Worm (Caenorhabditis elegans) whole organism, young adult: ENCODE measurements around the gene emc-1.

Source experiments
- B0019.2 ChIP-seq: fragments of 200-800 bp; sonication (Bioruptor generic); conservative IDR thresholded peaks from 2 replicates; pipeline ENCODE4 v1.3.6; 2022; ENCODE audit warnings: missing genetic modification reagents, missing genetic modification characterization, missing compliant biosample characterization
- B0035.1 ChIP-seq: sonication (generic microtip); optimal IDR thresholded peaks from 2 replicates; lab custom pipeline; 2016; ENCODE audit warnings: missing genetic modification characterization, mild to moderate bottlenecking, missing compliant biosample characterization, missing genotype, missing genetic modification reagents
- C06A6.2 ChIP-seq: fragments of 200-800 bp; sonication (Bioruptor generic); conservative IDR thresholded peaks from 2 replicates; pipeline ENCODE4 v1.3.6; 2022; ENCODE audit warnings: missing genetic modification characterization, missing compliant biosample characterization
- F10E7.11 ChIP-seq: sonication (generic microtip); optimal IDR thresholded peaks from 2 replicates; lab custom pipeline; 2017; ENCODE audit warnings: mild to moderate bottlenecking, missing genetic modification characterization, moderate library complexity, missing compliant biosample characterization
- F37B4.10 ChIP-seq: fragments of 200-800 bp; sonication (Bioruptor generic); IDR thresholded peaks from 2 replicates; pipeline ENCODE4 v1.3.6; 2022; ENCODE audit warnings: missing genetic modification characterization, missing compliant biosample characterization
- F55B11.4 ChIP-seq: sonication (generic microtip); optimal IDR thresholded peaks from 2 replicates; lab custom pipeline; 2016; ENCODE audit warnings: missing compliant biosample characterization, missing genetic modification characterization, borderline replicate concordance; ENCODE audit not compliant: insufficient read depth
- F57C9.4 ChIP-seq: sonication (generic microtip); optimal IDR thresholded peaks from 2 replicates; lab custom pipeline; 2017; ENCODE audit warnings: mild to moderate bottlenecking, missing genetic modification characterization, missing compliant biosample characterization
- K12H6.12 ChIP-seq: fragments of 200-800 bp; sonication (Bioruptor generic); optimal IDR thresholded peaks from 2 replicates; lab custom pipeline; 2018; ENCODE audit warnings: mild to moderate bottlenecking, missing genetic modification characterization, missing compliant biosample characterization
- T07F8.4 ChIP-seq: sonication (generic microtip); optimal IDR thresholded peaks from 2 replicates; lab custom pipeline; 2016; ENCODE audit warnings: mild to moderate bottlenecking, missing genetic modification characterization, moderate library complexity, missing compliant biosample characterization
- T26A5.8 ChIP-seq: sonication (generic microtip); optimal IDR thresholded peaks from 2 replicates; lab custom pipeline; 2016; ENCODE audit warnings: missing genetic modification characterization, missing compliant biosample characterization
- Y56A3A.18 ChIP-seq: fragments of 200-800 bp; sonication (Bioruptor generic); IDR thresholded peaks from 2 replicates; pipeline ENCODE4 v1.3.6; 2022; ENCODE audit warnings: missing genetic modification reagents, missing genetic modification characterization, missing compliant biosample characterization
- attf-3 ChIP-seq: fragments of 200-800 bp; sonication (Bioruptor generic); conservative IDR thresholded peaks from 2 replicates; pipeline ENCODE4 v1.3.6; 2022; ENCODE audit warnings: missing genetic modification reagents, missing genetic modification characterization, missing compliant biosample characterization
- attf-6 ChIP-seq: fragments of 200-800 bp; sonication (Bioruptor generic); IDR thresholded peaks from 2 replicates; pipeline ENCODE4 v1.3.6; 2022; ENCODE audit warnings: missing genetic modification reagents, missing genetic modification characterization, missing compliant biosample characterization
- ccch-3 ChIP-seq: fragments of 200-800 bp; sonication (Bioruptor generic); optimal IDR thresholded peaks from 2 replicates; lab custom pipeline; 2018; ENCODE audit warnings: mild to moderate bottlenecking, missing genetic modification characterization, missing compliant biosample characterization
- cebp-1 ChIP-seq, 2 experiments: fragments of 200-800 bp in 1 of 2; sonication (Bioruptor generic) in 1 of 2; sonication (generic microtip) in 1 of 2; IDR thresholded peaks in 1 of 2; optimal IDR thresholded peaks in 1 of 2; 2 replicates each; pipeline versions ENCODE4 v1.3.6 to Lab custom; 2017 to 2022; ENCODE audit warnings: missing compliant biosample characterization in 2 of 2, missing genetic modification characterization in 2 of 2, mild to moderate bottlenecking in 1 of 2, missing genetic modification reagents in 1 of 2, moderate library complexity in 1 of 2
- cebp-2 ChIP-seq: fragments of 200-800 bp; sonication (Bioruptor generic); IDR thresholded peaks from 2 replicates; pipeline ENCODE4 v1.3.6; 2022; ENCODE audit warnings: missing genetic modification characterization, missing compliant biosample characterization
- ceh-27 ChIP-seq: fragments of 200-800 bp; sonication (Bioruptor generic); optimal IDR thresholded peaks from 2 replicates; lab custom pipeline; 2018; ENCODE audit warnings: mild to moderate bottlenecking, missing genetic modification characterization, moderate library complexity, missing compliant biosample characterization
- ceh-40 ChIP-seq: fragments of 200-800 bp; sonication (Bioruptor generic); IDR thresholded peaks from 2 replicates; pipeline ENCODE4 v1.3.6; 2022; ENCODE audit warnings: missing genetic modification characterization, missing compliant biosample characterization
- ceh-58 ChIP-seq: fragments of 200-800 bp; sonication (Bioruptor generic); IDR thresholded peaks from 2 replicates; pipeline ENCODE4 v1.3.6; 2022; ENCODE audit warnings: missing genetic modification characterization, missing compliant biosample characterization
- die-1 ChIP-seq: sonication (generic microtip); optimal IDR thresholded peaks from 2 replicates; lab custom pipeline; 2016; ENCODE audit warnings: missing genotype, mild to moderate bottlenecking, missing genetic modification characterization, missing compliant biosample characterization
- dox-1 ChIP-seq: fragments of 200-800 bp; sonication (Bioruptor generic); IDR thresholded peaks from 2 replicates; pipeline ENCODE4 v1.3.6; 2022; ENCODE audit warnings: missing genetic modification reagents, missing genetic modification characterization, missing compliant biosample characterization
- dpl-1 ChIP-seq: fragments of 150-350 bp; optimal IDR thresholded peaks from 2 replicates; lab custom pipeline; 2014; ENCODE audit warnings: missing biosample characterization, missing genetic modification reagents, missing genetic modification characterization
- hlh-12 ChIP-seq: sonication (generic microtip); optimal IDR thresholded peaks from 2 replicates; lab custom pipeline; 2016; ENCODE audit warnings: missing genetic modification characterization, missing compliant biosample characterization
- hlh-26 ChIP-seq: fragments of 200-800 bp; sonication (Bioruptor generic); conservative IDR thresholded peaks from 2 replicates; pipeline ENCODE4 v1.3.6; 2022; ENCODE audit warnings: missing genetic modification reagents, missing genetic modification characterization, missing compliant biosample characterization
- hrde-1 ChIP-seq: sonication (generic microtip); optimal IDR thresholded peaks from 2 replicates; lab custom pipeline; 2016; ENCODE audit warnings: missing genetic modification characterization, mild to moderate bottlenecking, missing compliant biosample characterization, moderate library complexity, missing genotype, missing genetic modification reagents, borderline replicate concordance
- hsf-1 ChIP-seq: fragments of 200-800 bp; sonication (Bioruptor generic); IDR thresholded peaks from 2 replicates; pipeline ENCODE4 v1.3.6; 2022; ENCODE audit warnings: missing genetic modification reagents, missing genetic modification characterization, missing compliant biosample characterization
- lag-1 ChIP-seq: fragments of 200-800 bp; sonication (Bioruptor generic); IDR thresholded peaks from 2 replicates; pipeline ENCODE4 v1.3.6; 2022; ENCODE audit warnings: missing genetic modification reagents, missing genetic modification characterization, missing compliant biosample characterization
- let-526 ChIP-seq: fragments of 200-800 bp; sonication (Bioruptor generic); IDR thresholded peaks from 2 replicates; pipeline ENCODE4 v1.3.6; 2022; ENCODE audit warnings: missing genetic modification reagents, missing genetic modification characterization, missing compliant biosample characterization
- lin-54 ChIP-seq: fragments of 200-800 bp; sonication (Bioruptor generic); optimal IDR thresholded peaks from 2 replicates; lab custom pipeline; 2018; ENCODE audit warnings: mild to moderate bottlenecking, missing genetic modification characterization, missing compliant biosample characterization
- lsl-1 ChIP-seq: fragments of 200-800 bp; sonication (Bioruptor generic); optimal IDR thresholded peaks from 2 replicates; lab custom pipeline; 2018; ENCODE audit warnings: mild to moderate bottlenecking, missing genetic modification characterization, moderate library complexity, missing compliant biosample characterization
- lsy-27 ChIP-seq: sonication (generic microtip); optimal IDR thresholded peaks from 2 replicates; lab custom pipeline; 2017; ENCODE audit warnings: missing genetic modification characterization, mild to moderate bottlenecking, missing compliant biosample characterization, antibody characterized with exemption, missing genotype, borderline replicate concordance; ENCODE audit not compliant: insufficient read depth
- madf-6 ChIP-seq: fragments of 200-800 bp; sonication (Bioruptor generic); IDR thresholded peaks from 2 replicates; pipeline ENCODE4 v1.3.6; 2022; ENCODE audit warnings: missing genetic modification reagents, missing genetic modification characterization, missing compliant biosample characterization
- mcd-1 ChIP-seq: fragments of 200-800 bp; sonication (Bioruptor generic); IDR thresholded peaks from 2 replicates; pipeline ENCODE4 v1.3.6; 2022; ENCODE audit warnings: missing genetic modification reagents, missing genetic modification characterization, missing compliant biosample characterization
- mel-28 ChIP-seq: sonication (generic microtip); optimal IDR thresholded peaks from 2 replicates; lab custom pipeline; 2016; ENCODE audit warnings: borderline replicate concordance, mild to moderate bottlenecking, missing genetic modification characterization, missing compliant biosample characterization
- nfyb-1 ChIP-seq: fragments of 200-800 bp; sonication (Bioruptor generic); IDR thresholded peaks from 2 replicates; pipeline ENCODE4 v1.3.6; 2022; ENCODE audit warnings: missing genetic modification reagents, missing genetic modification characterization, missing compliant biosample characterization
- nhr-27 ChIP-seq: fragments of 200-800 bp; sonication (Bioruptor generic); optimal IDR thresholded peaks from 2 replicates; lab custom pipeline; 2018; ENCODE audit warnings: mild to moderate bottlenecking, missing genetic modification characterization, moderate library complexity, missing compliant biosample characterization
- ztf-25 ChIP-seq: fragments of 200-800 bp; sonication (Bioruptor generic); IDR thresholded peaks from 2 replicates; pipeline ENCODE4 v1.3.6; 2022; ENCODE audit warnings: missing genetic modification reagents, missing genetic modification characterization, missing compliant biosample characterization
- ztf-26 ChIP-seq: sonication (generic microtip); optimal IDR thresholded peaks from 2 replicates; lab custom pipeline; 2017; ENCODE audit warnings: missing genetic modification characterization, missing compliant biosample characterization

Gene emc-1

DNA sequence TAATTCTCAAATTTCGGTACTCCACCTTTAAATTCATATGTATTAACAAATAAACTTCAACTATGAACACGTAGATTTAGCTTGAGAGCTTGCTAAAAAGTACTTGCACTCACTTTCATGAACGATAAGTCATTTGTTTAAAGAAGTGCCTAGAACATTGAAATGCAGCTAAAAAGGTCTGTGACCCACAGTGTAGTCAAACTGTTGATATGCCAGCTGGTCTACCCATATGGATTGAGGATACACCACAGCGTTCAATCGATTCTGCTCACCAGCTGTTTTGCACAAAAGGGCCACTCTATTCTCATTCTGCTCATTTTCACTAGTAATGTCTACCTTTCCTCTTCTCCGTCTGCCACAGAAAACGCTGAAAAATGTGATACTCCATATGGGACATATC is 35.8 kb upstream of the emc-1 start, which contains the start of gene fbxb-43:
fbxb-43 (plus strand) TSS at position 301 of the 400 bp plus-strand sequence.
- TF ChIP-seq ceh-40 (no peak), T26A5.8 (tag; lab: Kevin White, UChicago) (no peak), dox-1 (GFP tag; lab: Robert Waterston, UW) (no peak), hrde-1 (tag; lab: Kevin White, UChicago) (no peak), F57C9.4 (tag; lab: Kevin White, UChicago) (no peak), ztf-26 (no peak), F37B4.10 (GFP tag; lab: Robert Waterston, UW) (no peak), ceh-58 (GFP tag; lab: Robert Waterston, UW) (no peak), madf-6 (no peak), lsl-1 (GFP tag; lab: Kevin White, UChicago) (no peak)

DNA sequence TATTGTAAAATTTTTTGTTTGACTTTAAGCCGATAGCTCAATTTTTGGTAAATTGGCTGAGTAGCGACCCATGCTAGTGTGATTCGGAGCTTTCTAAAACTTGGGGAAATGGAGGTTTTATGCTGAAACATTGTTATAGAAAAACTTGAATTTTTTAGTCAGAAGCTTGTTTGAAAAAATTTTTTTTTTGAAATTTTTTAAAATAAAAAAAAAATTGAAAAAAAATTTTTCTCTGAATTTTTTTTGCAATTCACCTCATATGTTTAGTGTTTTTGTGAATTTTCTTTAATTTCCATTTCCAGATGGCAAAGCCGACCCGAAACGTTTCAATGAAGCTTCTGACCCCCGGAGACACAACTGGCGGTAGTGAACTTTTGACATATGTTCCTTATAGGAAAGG is 28.9 kb upstream of the emc-1 start, which contains the start of gene Y51H7BR.4:
Y51H7BR.4 (plus strand) TSS at position 301 of the 400 bp plus-strand sequence.
- TF ChIP-seq Y56A3A.18 (no peak), ccch-3 (GFP tag; lab: Kevin White, UChicago) (no peak), ceh-27 (no peak), cebp-2 (GFP tag; lab: Robert Waterston, UW) (no peak), attf-3 (GFP tag; lab: Robert Waterston, UW) (no peak), K12H6.12 (tag; lab: Kevin White, UChicago) (no peak), dpl-1 (GFP tag; lab: Kevin White, UChicago) (no peak), ztf-25 (no peak), nhr-27 (tag; lab: Kevin White, UChicago) (no peak), die-1 (no peak), hlh-26 (GFP tag; lab: Robert Waterston, UW) (no peak), mcd-1 (GFP tag; lab: Robert Waterston, UW) (no peak), lin-54 (GFP tag; lab: Kevin White, UChicago) (no peak), B0019.2 (no peak), let-526 (no peak)

ce11 chrII:1525498-1525897 is 25.4 kb upstream of the emc-1 start, which contains the start of gene Y51H7BR.7:
Gene Y51H7BR.7, minus strand, starts transcription at chrII:1525598.
- no peak for TF ChIP-seq attf-3 (GFP tag; lab: Robert Waterston, UW)
- TF ChIP-seq ceh-40 = no peak
- no peak for TF ChIP-seq T26A5.8 (tag; lab: Kevin White, UChicago)
- no peak for TF ChIP-seq hlh-26 (GFP tag; lab: Robert Waterston, UW)
- no peak for TF ChIP-seq mel-28 (tag; lab: Kevin White, UChicago)
- TF ChIP-seq cebp-1 (GFP tag; IDR thresholded peaks at IDR 0.05; lab: Robert Waterston, UW) = no peak
- TF ChIP-seq cebp-1 (tag; optimal IDR thresholded peaks at IDR 0.05; lab: Kevin White, UChicago) = no peak
- TF ChIP-seq C06A6.2 (GFP tag; lab: Robert Waterston, UW) = no peak
- no peak for TF ChIP-seq hlh-12 (tag; lab: Kevin White, UChicago)
- no peak for TF ChIP-seq F55B11.4 (tag; lab: Kevin White, UChicago)
- no peak for TF ChIP-seq lsy-27 (tag; lab: Kevin White, UChicago)
- no peak for TF ChIP-seq T07F8.4 (tag; lab: Kevin White, UChicago)
- TF ChIP-seq hsf-1 (GFP tag; lab: Robert Waterston, UW) = no peak
- no peak for TF ChIP-seq nfyb-1
- no peak for TF ChIP-seq B0035.1
- no peak for TF ChIP-seq F10E7.11 (tag; lab: Kevin White, UChicago)
- TF ChIP-seq attf-6 (GFP tag; lab: Robert Waterston, UW) = no peak
- TF ChIP-seq lag-1 (GFP tag; lab: Robert Waterston, UW) = no peak
